Worm (Caenorhabditis elegans): Measurements from ENCODE around the gene Y52E8A.3.

DNA sequence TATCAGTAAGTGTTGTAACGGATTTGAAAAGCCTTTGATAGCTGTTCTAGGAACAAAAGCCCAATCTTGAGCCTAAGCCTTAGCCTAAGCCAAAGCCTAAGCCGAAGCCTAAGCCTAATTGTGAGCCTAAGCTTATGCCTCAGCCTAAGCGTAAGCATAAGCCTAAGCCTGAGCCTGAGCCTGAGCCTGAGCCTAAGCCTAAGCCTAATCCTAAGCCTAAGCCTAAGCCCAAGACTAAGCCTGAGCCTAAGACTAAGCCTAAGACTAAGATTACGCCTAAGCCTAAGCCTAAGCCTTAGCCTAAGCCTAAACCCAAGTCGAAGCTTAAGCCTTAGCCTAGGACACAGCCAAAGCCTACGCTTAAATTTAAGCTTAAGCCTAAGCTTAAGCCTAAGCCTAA, 29.1 kb downstream of the Y52E8A.3 start:
- TF ChIP-seq ceh-82 (tag; optimal IDR thresholded peaks at IDR 0.05) = no peak
- no peak for TF ChIP-seq elt-3 (tag; optimal IDR thresholded peaks at IDR 0.05)
- TF ChIP-seq nhr-28 (tag; optimal IDR thresholded peaks at IDR 0.05) = no peak

All from whole organism, L1 larva.